Worm (Caenorhabditis elegans): ENCODE measurements around the gene clec-186.

The clec-186 gene

ce11 chrIV:12833698-12834416 lies 32.1 kb upstream of the clec-186 start:
- TF ChIP-seq hlh-1 (tag; optimal IDR thresholded peaks at IDR 0.05), result peak; percentile 92
- TF ChIP-seq ceh-43 (GFP tag; optimal IDR thresholded peaks at IDR 0.05), result no peak

- TF ChIP-seq lsy-2 (tag; optimal IDR thresholded peaks at IDR 0.05), result peak; percentile 3
- no peak for TF ChIP-seq nhr-76 (tag; optimal IDR thresholded peaks at IDR 0.05)
These were observed 31.5 kb upstream of the clec-186 start for ce11 chrIV:12834417-12834731.

- TF ChIP-seq ceh-83 (GFP tag; optimal IDR thresholded peaks at IDR 0.05), result no peak
- TF ChIP-seq ceh-43 (GFP tag; optimal IDR thresholded peaks at IDR 0.05), result no peak
- no peak for TF ChIP-seq cnd-1 (tag; optimal IDR thresholded peaks at IDR 0.05)
- no peak for TF ChIP-seq hlh-1 (tag; optimal IDR thresholded peaks at IDR 0.05)
- TF ChIP-seq nhr-2 (tag; optimal IDR thresholded peaks at IDR 0.05), result no peak
- no peak for TF ChIP-seq lin-13 (tag; optimal IDR thresholded peaks at IDR 0.05)
- no peak for TF ChIP-seq drap-1 (GFP tag; optimal IDR thresholded peaks at IDR 0.05)
- no peak for TF ChIP-seq sem-2 (GFP tag; optimal IDR thresholded peaks at IDR 0.05)
- no peak for TF ChIP-seq blmp-1 (tag; optimal IDR thresholded peaks at IDR 0.05)
- no peak for TF ChIP-seq nhr-237 (tag; optimal IDR thresholded peaks at IDR 0.05)
- no peak for TF ChIP-seq nhr-76 (tag; optimal IDR thresholded peaks at IDR 0.05)
- no peak for TF ChIP-seq elt-3 (tag; optimal IDR thresholded peaks at IDR 0.05)
- TF ChIP-seq ces-1 (GFP tag; optimal IDR thresholded peaks at IDR 0.05), result no peak
These were observed 30.5 kb upstream of the clec-186 start for ce11 chrIV:12835363-12835762.

- TF ChIP-seq mls-2 (tag; optimal IDR thresholded peaks at IDR 0.05), result no peak
- no peak for TF ChIP-seq mab-5 (tag; optimal IDR thresholded peaks at IDR 0.05)
- no peak for TF ChIP-seq ces-1 (GFP tag; optimal IDR thresholded peaks at IDR 0.05)
- no peak for TF ChIP-seq ceh-39 (tag; optimal IDR thresholded peaks at IDR 0.05)
- no peak for TF ChIP-seq cnd-1 (tag; optimal IDR thresholded peaks at IDR 0.05)
- no peak for TF ChIP-seq zip-8 (tag; optimal IDR thresholded peaks at IDR 0.05)
- TF ChIP-seq sptf-1 (tag; optimal IDR thresholded peaks at IDR 0.05), result no peak
- no peak for TF ChIP-seq sem-2 (GFP tag; optimal IDR thresholded peaks at IDR 0.05)
- TF ChIP-seq nhr-76 (tag; optimal IDR thresholded peaks at IDR 0.05), result no peak
- TF ChIP-seq nhr-28 (tag; optimal IDR thresholded peaks at IDR 0.05), result no peak
- no peak for TF ChIP-seq tbx-8 (GFP tag; optimal IDR thresholded peaks at IDR 0.05)
- TF ChIP-seq unc-120 (tag; optimal IDR thresholded peaks at IDR 0.05; ENCODE audit: poor library complexity, severe bottlenecking), result no peak
- TF ChIP-seq drap-1 (GFP tag; optimal IDR thresholded peaks at IDR 0.05), result no peak
- TF ChIP-seq ztf-11 (tag; optimal IDR thresholded peaks at IDR 0.05), result no peak
- TF ChIP-seq unc-39 (tag; optimal IDR thresholded peaks at IDR 0.05), result no peak
- no peak for TF ChIP-seq hlh-1 (tag; optimal IDR thresholded peaks at IDR 0.05)
- no peak for TF ChIP-seq lsy-2 (tag; optimal IDR thresholded peaks at IDR 0.05)
These were observed 29.7 kb upstream of the clec-186 start, which contains the start of gene M02B1.3 for ce11 chrIV:12836208-12836607. Gene M02B1.3, plus strand, starts transcription at chrIV:12836508.

ce11 chrIV:12840348-12840747 lies 25.6 kb upstream of the clec-186 start:
- no peak for TF ChIP-seq ces-1 (GFP tag; optimal IDR thresholded peaks at IDR 0.05)
- no peak for TF ChIP-seq ham-2 (GFP tag; optimal IDR thresholded peaks at IDR 0.05)
- TF ChIP-seq blmp-1 (tag; optimal IDR thresholded peaks at IDR 0.05), result no peak
- no peak for TF ChIP-seq drap-1 (GFP tag; optimal IDR thresholded peaks at IDR 0.05)
- no peak for TF ChIP-seq unc-120 (tag; optimal IDR thresholded peaks at IDR 0.05; ENCODE audit: poor library complexity, severe bottlenecking)

ce11 chrIV:12840873-12841272 lies 25.0 kb upstream of the clec-186 start:
- TF ChIP-seq hlh-1 (tag; optimal IDR thresholded peaks at IDR 0.05) (no peak), ces-1 (GFP tag; optimal IDR thresholded peaks at IDR 0.05) (no peak), ztf-11 (tag; optimal IDR thresholded peaks at IDR 0.05) (no peak), unc-120 (tag; optimal IDR thresholded peaks at IDR 0.05; ENCODE audit: poor library complexity, severe bottlenecking) (no peak), ceh-43 (GFP tag; optimal IDR thresholded peaks at IDR 0.05) (no peak), ceh-39 (tag; optimal IDR thresholded peaks at IDR 0.05) (no peak), blmp-1 (tag; optimal IDR thresholded peaks at IDR 0.05) (no peak), sem-2 (GFP tag; optimal IDR thresholded peaks at IDR 0.05) (no peak), zip-8 (tag; optimal IDR thresholded peaks at IDR 0.05) (no peak), mls-2 (tag; optimal IDR thresholded peaks at IDR 0.05) (no peak), bed-3 (GFP tag; optimal IDR thresholded peaks at IDR 0.05) (no peak), ceh-83 (GFP tag; optimal IDR thresholded peaks at IDR 0.05) (no peak), cnd-1 (tag; optimal IDR thresholded peaks at IDR 0.05) (no peak), elt-1 (tag; optimal IDR thresholded peaks at IDR 0.05; ENCODE audit: borderline replicate concordance, insufficient read depth) (no peak), lsy-2 (tag; optimal IDR thresholded peaks at IDR 0.05) (no peak)
